Worm (Caenorhabditis elegans) whole organism, late embryonic: ENCODE measurements around the gene Y41C4A.32.

ENCODE experiments used
- F13H6.1 ChIP-seq: sonication (generic microtip); optimal IDR thresholded peaks from 2 replicates; lab custom pipeline; 2016; ENCODE audit warnings: missing genetic modification characterization, missing compliant biosample characterization
- ceh-30 ChIP-seq: fragments of 150-350 bp; optimal IDR thresholded peaks from 2 replicates; lab custom pipeline; 2014; ENCODE audit warnings: missing biosample characterization, missing genetic modification characterization
- che-1 ChIP-seq: sonication (generic microtip); optimal IDR thresholded peaks from 2 replicates; lab custom pipeline; 2016; ENCODE audit warnings: mild to moderate bottlenecking, missing genetic modification characterization, missing compliant biosample characterization
- dmd-4 ChIP-seq: sonication (generic microtip); optimal IDR thresholded peaks from 2 replicates; lab custom pipeline; 2016; ENCODE audit warnings: borderline replicate concordance, missing genetic modification characterization, missing compliant biosample characterization
- fkh-10 ChIP-seq: fragments of 150-350 bp; optimal IDR thresholded peaks from 2 replicates; lab custom pipeline; 2014; ENCODE audit warnings: missing biosample characterization, missing genetic modification reagents, missing genetic modification characterization
- hlh-13 ChIP-seq: fragments of 200-800 bp; sonication (Bioruptor generic); optimal IDR thresholded peaks from 2 replicates; lab custom pipeline; 2018; ENCODE audit warnings: mild to moderate bottlenecking, missing genetic modification characterization, missing compliant biosample characterization
- nhr-232 ChIP-seq: sonication (generic microtip); optimal IDR thresholded peaks from 2 replicates; lab custom pipeline; 2016; ENCODE audit warnings: missing genetic modification characterization, missing compliant biosample characterization
- odd-2 ChIP-seq: sonication (generic microtip); optimal IDR thresholded peaks from 2 replicates; lab custom pipeline; 2017; ENCODE audit warnings: antibody characterized with exemption, mild to moderate bottlenecking, missing genetic modification characterization, missing compliant biosample characterization
- pqm-1 ChIP-seq: sonication (generic microtip); optimal IDR thresholded peaks from 2 replicates; lab custom pipeline; 2016; ENCODE audit warnings: missing genetic modification characterization, missing compliant biosample characterization
- tbx-2 ChIP-seq: sonication (generic microtip); optimal IDR thresholded peaks from 2 replicates; lab custom pipeline; 2016; ENCODE audit warnings: missing genetic modification characterization, missing compliant biosample characterization
- ztf-16 ChIP-seq: sonication (generic microtip); optimal IDR thresholded peaks from 2 replicates; lab custom pipeline; 2017; ENCODE audit warnings: missing genetic modification characterization, missing compliant biosample characterization

DNA sequence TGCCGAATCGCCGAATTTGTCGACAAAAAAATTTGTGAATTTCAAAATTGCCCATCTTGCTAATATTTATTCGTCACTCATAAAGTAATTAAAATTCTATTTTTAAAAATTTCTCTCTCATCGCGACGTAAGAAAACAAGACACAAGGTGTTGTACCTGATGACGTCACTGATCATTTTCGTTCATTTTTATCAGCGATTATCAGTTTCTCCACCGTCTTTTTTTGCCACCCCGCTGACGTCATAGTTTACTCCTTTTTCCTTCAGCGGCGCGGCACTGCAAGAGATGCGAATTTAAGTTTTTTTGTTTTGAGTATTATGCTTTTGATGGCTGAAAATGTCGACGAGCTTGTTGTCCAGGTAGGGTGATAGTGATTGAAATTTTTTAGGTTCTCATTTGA, 36.7 kb upstream of the Y41C4A.32 start:
- TF ChIP-seq dmd-4 (tag; lab: Kevin White, UChicago) (no peak), tbx-2 (tag; lab: Kevin White, UChicago) (no peak), ztf-16 (tag; lab: Kevin White, UChicago) (no peak), hlh-13 (GFP tag; lab: Kevin White, UChicago) (no peak), pqm-1 (tag; lab: Kevin White, UChicago) (no peak), che-1 (tag; lab: Kevin White, UChicago) (no peak), nhr-232 (tag; lab: Kevin White, UChicago) (no peak), ceh-30 (tag; lab: Kevin White, UChicago) (no peak), fkh-10 (no peak), F13H6.1 (tag; lab: Kevin White, UChicago) (no peak), odd-2 (tag; lab: Kevin White, UChicago) (no peak)
